Fruit fly (Drosophila melanogaster): ENCODE results near the gene Traf6.

Gene Traf6

dm6 chrX:8125224-8125649 is 31.9 kb downstream of the Traf6 start (continued):
- no peak for TF ChIP-seq CkIIα-i1 (GFP tag; IDR thresholded peaks at IDR 0.05)
- no peak for TF ChIP-seq Rfx (GFP tag; IDR thresholded peaks at IDR 0.05)
- TF ChIP-seq Side (GFP tag; optimal IDR thresholded peaks at IDR 0.05), result no peak
- peak; percentile 49 for TF ChIP-seq tin (GFP tag; optimal IDR thresholded peaks at IDR 0.05)
- TF ChIP-seq twi (tag; optimal IDR thresholded peaks at IDR 0.05), result no peak
- no peak for TF ChIP-seq org-1 (GFP tag; optimal IDR thresholded peaks at IDR 0.05)
- TF ChIP-seq E2f2 (GFP tag; IDR thresholded peaks at IDR 0.05), result peak; percentile 40; the same call in 1 of the 2 replicates
- TF ChIP-seq zen2 (GFP tag; IDR thresholded peaks at IDR 0.05; ENCODE audit: partially characterized antibody), result no peak
- TF ChIP-seq CG7357 (GFP tag; IDR thresholded peaks at IDR 0.05), result 0 out of 3 replicates have a peak, but pooled peaks have one; percentile 29
- no peak for TF ChIP-seq CG4854 (GFP tag; optimal IDR thresholded peaks at IDR 0.05)
- TF ChIP-seq dysf (GFP tag; IDR thresholded peaks at IDR 0.05), result peak; percentile 45; the same call in 1 of the 3 replicates
- no peak for TF ChIP-seq Ada2b (GFP tag; IDR thresholded peaks at IDR 0.05)
- no peak for TF ChIP-seq Atf6 (GFP tag; IDR thresholded peaks at IDR 0.05)
- TF ChIP-seq CG9437 (GFP tag; optimal IDR thresholded peaks at IDR 0.05), result peak; percentile 64
- TF ChIP-seq chinmo (GFP tag; IDR thresholded peaks at IDR 0.05; ENCODE audit: partially characterized antibody), result 0 out of 4 replicates have a peak, but pooled peaks have one; percentile 20
- no peak for TF ChIP-seq ems (GFP tag; optimal IDR thresholded peaks at IDR 0.05)
- no peak for TF ChIP-seq inv (GFP tag; IDR thresholded peaks at IDR 0.05; ENCODE audit: partially characterized antibody)
- TF ChIP-seq CG9817 (tag; optimal IDR thresholded peaks at IDR 0.05), result no peak
- no peak for TF ChIP-seq CG3407 (GFP tag; optimal IDR thresholded peaks at IDR 0.05)
- no peak for TF ChIP-seq CG9876 (GFP tag; optimal IDR thresholded peaks at IDR 0.05)
- no peak for TF ChIP-seq h (optimal IDR thresholded peaks at IDR 0.05)
- TF ChIP-seq TFAM (GFP tag; optimal IDR thresholded peaks at IDR 0.05), result no peak
- peak; percentile 77 for TF ChIP-seq dmrt99B (tag; optimal IDR thresholded peaks at IDR 0.05)
- TF ChIP-seq nmo (GFP tag; optimal IDR thresholded peaks at IDR 0.05), result peak; percentile 81
- TF ChIP-seq HmgD (GFP tag; optimal IDR thresholded peaks at IDR 0.05), result no peak
- TF ChIP-seq gcm (GFP tag; optimal IDR thresholded peaks at IDR 0.05), result peak; percentile 34
- no peak for TF ChIP-seq Mad (GFP tag; optimal IDR thresholded peaks at IDR 0.05)
- no peak for TF ChIP-seq da (GFP tag; optimal IDR thresholded peaks at IDR 0.05)
- TF ChIP-seq corto (GFP tag; optimal IDR thresholded peaks at IDR 0.05), result no peak
- no peak for TF ChIP-seq luna (GFP tag; optimal IDR thresholded peaks at IDR 0.05)
- no peak for TF ChIP-seq CG13287 (GFP tag; IDR thresholded peaks at IDR 0.05; ENCODE audit: partially characterized antibody)
- no peak for TF ChIP-seq Scr (GFP tag; IDR thresholded peaks at IDR 0.05; ENCODE audit: partially characterized antibody)
- TF ChIP-seq CG8359 (GFP tag; optimal IDR thresholded peaks at IDR 0.05; ENCODE audit: borderline replicate concordance), result no peak
- TF ChIP-seq mirr (GFP tag; optimal IDR thresholded peaks at IDR 0.05), result no peak
- peak; percentile 82 for TF ChIP-seq CG11504 (tag; optimal IDR thresholded peaks at IDR 0.05)
- peak; percentile 72 for TF ChIP-seq Ptx1 (GFP tag; IDR thresholded peaks at IDR 0.05)
- TF ChIP-seq wor (GFP tag; IDR thresholded peaks at IDR 0.05), result no peak
- peak; percentile 60 for TF ChIP-seq D19A (tag; optimal IDR thresholded peaks at IDR 0.05)
- peak; percentile 13 for TF ChIP-seq CG11723 (GFP tag; optimal IDR thresholded peaks at IDR 0.05)
- peak; percentile 45; the same call in 1 of the 2 replicates for TF ChIP-seq Xrp1 (GFP tag; IDR thresholded peaks at IDR 0.05)
- no peak for TF ChIP-seq sna (GFP tag; IDR thresholded peaks at IDR 0.05; ENCODE audit: partially characterized antibody)
- TF ChIP-seq tna (GFP tag; IDR thresholded peaks at IDR 0.05; ENCODE audit: partially characterized antibody), result no peak
- TF ChIP-seq Oaz (GFP tag; IDR thresholded peaks at IDR 0.05), result no peak
- peak; percentile 15 for TF ChIP-seq CG3281 (GFP tag; optimal IDR thresholded peaks at IDR 0.05)
- no peak for TF ChIP-seq bab2 (GFP tag; optimal IDR thresholded peaks at IDR 0.05)
- peak; percentile 65 for TF ChIP-seq Med (GFP tag)
- peak; percentile 8 for TF ChIP-seq Max (GFP tag; optimal IDR thresholded peaks at IDR 0.05)
- TF ChIP-seq Dip2 (GFP tag; IDR thresholded peaks at IDR 0.05), result no peak
- no peak for TF ChIP-seq z (GFP tag; IDR thresholded peaks at IDR 0.05)
- TF ChIP-seq CG15011 (GFP tag; optimal IDR thresholded peaks at IDR 0.05), result no peak
- peak; percentile 6; the same call in 1 of the 2 replicates for TF ChIP-seq CG4730 (GFP tag; IDR thresholded peaks at IDR 0.05)

Data from whole organism, embryonic.